Worm (Caenorhabditis elegans) whole organism, L3 larva: Measurements from ENCODE around the gene rpoa-1.
A peak's percentile ranks its signal among the peaks of the same experiment; 100 is the strongest.

Experiments used
- ama-1 ChIP-seq: fragments of 150-350 bp; optimal IDR thresholded peaks from 2 replicates; lab custom pipeline; 2018
- fos-1 ChIP-seq: fragments of 150-350 bp; optimal IDR thresholded peaks from 2 replicates; lab custom pipeline; 2014; ENCODE audit warnings: missing biosample characterization, missing genetic modification characterization
- lin-39 ChIP-seq: fragments of 150-350 bp; optimal IDR thresholded peaks from 2 replicates; lab custom pipeline; 2018; ENCODE audit warnings: missing biosample characterization, missing genetic modification reagents, missing genetic modification characterization
- nhr-12 ChIP-seq: fragments of 150-350 bp; optimal IDR thresholded peaks from 2 replicates; lab custom pipeline; 2014; ENCODE audit warnings: missing biosample characterization, missing genetic modification characterization
- nhr-237 ChIP-seq: fragments of 150-350 bp; optimal IDR thresholded peaks from 2 replicates; lab custom pipeline; 2014; ENCODE audit warnings: missing biosample characterization, missing genetic modification characterization
- snpc-4 ChIP-seq: fragments of 150-350 bp; optimal IDR thresholded peaks from 2 replicates; lab custom pipeline; 2014; ENCODE audit warnings: missing biosample characterization, missing genetic modification characterization
- ztf-11 ChIP-seq: fragments of 150-350 bp; optimal IDR thresholded peaks from 2 replicates; lab custom pipeline; 2014; ENCODE audit warnings: missing biosample characterization, missing genetic modification characterization

DNA sequence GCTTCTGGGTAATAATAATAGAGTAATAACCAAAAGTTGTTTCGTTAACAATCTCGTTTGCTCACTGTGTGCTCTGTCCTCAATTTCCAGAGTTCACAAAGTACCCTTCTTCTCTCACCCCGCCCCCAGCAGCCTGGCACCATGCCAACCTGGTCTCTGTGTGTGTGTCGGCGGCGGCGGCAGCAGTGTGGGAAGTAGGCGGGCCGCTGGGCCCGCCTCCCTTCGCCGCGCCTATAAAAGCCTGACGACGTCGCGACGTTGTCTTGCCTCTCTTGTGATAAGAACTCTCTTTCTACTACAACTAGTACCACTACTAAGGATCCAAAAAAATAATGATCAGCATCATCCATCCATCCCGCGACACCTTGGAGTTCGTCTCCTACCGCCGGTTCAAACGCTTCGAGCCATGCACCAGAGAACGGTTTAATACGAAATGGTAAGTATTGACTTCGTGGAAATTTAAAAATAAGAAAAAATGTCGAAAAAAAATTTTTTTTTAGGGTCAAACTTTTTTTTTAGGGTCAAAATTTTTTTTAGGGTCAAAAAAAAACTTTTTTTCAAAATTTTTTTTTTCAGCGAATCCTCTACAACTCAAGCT, 25.7 kb downstream of the rpoa-1 start, which contains the start of gene C31C9.7:
- TF ChIP-seq snpc-4, result no peak
- TF ChIP-seq nhr-237 (tag; lab: Kevin White, UChicago), result no peak
- no peak for TF ChIP-seq fos-1
- no peak for TF ChIP-seq lin-39 (tag; lab: Kevin White, UChicago)
- TF ChIP-seq ztf-11, result no peak
- no peak for TF ChIP-seq nhr-12
- TF ChIP-seq ama-1, result peak; percentile 93
